Worm (Caenorhabditis elegans) whole organism, L4/young adult: ENCODE data around the gene Y116A8C.29.

Experiments
- W03F9.2 ChIP-seq: fragments of 150-350 bp; optimal IDR thresholded peaks from 2 replicates; lab custom pipeline; 2014; ENCODE audit warnings: missing biosample characterization, missing genetic modification characterization
- dao-5 ChIP-seq: sonication (generic microtip); optimal IDR thresholded peaks from 2 replicates; lab custom pipeline; 2016; ENCODE audit warnings: missing genotype, missing genetic modification characterization, moderate library complexity, missing compliant biosample characterization

ce11 chrIV:17100628-17101338 is 7.0 kb downstream of the Y116A8C.29 start:
- TF ChIP-seq dao-5 (no peak), W03F9.2 (tag; lab: Kevin White, UChicago) (no peak)
